Fruit fly (Drosophila melanogaster) whole organism, embryonic: ENCODE measurements around the gene ND-MNLL.

Experiments used
- BEAF-32 ChIP-seq: fragments of 200-800 bp; sonication (Bioruptor generic); optimal IDR thresholded peaks from 3 replicates; lab custom pipeline; 2017; ENCODE audit warnings: missing biosample characterization, missing genetic modification characterization, mild to moderate bottlenecking, moderate library complexity, missing genetic modification reagents
- CG11456 ChIP-seq: fragments of 200-800 bp; sonication (Bioruptor generic); IDR thresholded peaks from 3 replicates; pipeline ENCODE4 v1.3.6; 2022; ENCODE audit warnings: missing biosample characterization, missing genetic modification characterization
- CG16813 ChIP-seq: fragments of 200-800 bp; sonication (Bioruptor generic); IDR thresholded peaks from 3 replicates; pipeline ENCODE4 v1.3.6; 2022; ENCODE audit warnings: missing biosample characterization, missing genetic modification characterization; ENCODE audit not compliant: partially characterized antibody
- CG17186 ChIP-seq: fragments of 200-800 bp; sonication (Bioruptor generic); optimal IDR thresholded peaks from 3 replicates; lab custom pipeline; 2017; ENCODE audit warnings: missing biosample characterization, missing genetic modification reagents, missing genetic modification characterization
- CG2199 ChIP-seq: fragments of 200-800 bp; sonication (Bioruptor generic); IDR thresholded peaks from 3 replicates; pipeline ENCODE4 v1.3.6; 2022; ENCODE audit warnings: missing biosample characterization, missing genetic modification characterization
- CG2712 ChIP-seq: fragments of 200-800 bp; optimal IDR thresholded peaks from 3 replicates; lab custom pipeline; 2019; ENCODE audit warnings: missing biosample characterization, mild to moderate bottlenecking, missing genetic modification characterization, moderate library complexity
- CG2875 ChIP-seq: fragments of 200-800 bp; sonication (Bioruptor generic); optimal IDR thresholded peaks from 2 replicates; lab custom pipeline; 2017; ENCODE audit warnings: missing biosample characterization, mild to moderate bottlenecking, missing genetic modification characterization, missing genetic modification reagents
- CG30431 ChIP-seq: fragments of 200-800 bp; sonication (Bioruptor generic); optimal IDR thresholded peaks from 2 replicates; lab custom pipeline; 2017; ENCODE audit warnings: missing biosample characterization, missing genetic modification characterization
- CG31388 ChIP-seq: fragments of 200-800 bp; sonication (Bioruptor generic); optimal IDR thresholded peaks from 2 replicates; lab custom pipeline; 2016; ENCODE audit warnings: missing biosample characterization, missing genetic modification characterization
- CG3163 ChIP-seq: fragments of 200-800 bp; sonication (Bioruptor generic); optimal IDR thresholded peaks from 3 replicates; lab custom pipeline; 2016; ENCODE audit warnings: missing biosample characterization, missing genetic modification characterization
- CG34376 ChIP-seq: fragments of 200-800 bp; sonication (Bioruptor generic); optimal IDR thresholded peaks from 2 replicates; lab custom pipeline; 2018; ENCODE audit warnings: missing biosample characterization, mild to moderate bottlenecking, missing genetic modification characterization
- CG43689 ChIP-seq: fragments of 200-800 bp; sonication (Bioruptor generic); IDR thresholded peaks from 2 replicates; pipeline ENCODE4 v1.3.6; 2022; ENCODE audit warnings: missing biosample characterization, missing genetic modification characterization
- CG4730 ChIP-seq: fragments of 200-800 bp; sonication (Bioruptor generic); IDR thresholded peaks from 2 replicates; pipeline ENCODE4 v1.3.6; 2022; ENCODE audit warnings: missing biosample characterization, missing genetic modification characterization
- CG6254 ChIP-seq: fragments of 200-800 bp; sonication (Bioruptor generic); optimal IDR thresholded peaks from 3 replicates; lab custom pipeline; 2017; ENCODE audit warnings: mild to moderate bottlenecking, missing biosample characterization, missing genetic modification reagents, missing genetic modification characterization
- CG6272 ChIP-seq: fragments of 200-800 bp; sonication (Bioruptor generic); IDR thresholded peaks from 2 replicates; pipeline ENCODE4 v1.3.6; 2022; ENCODE audit warnings: missing biosample characterization, missing genetic modification characterization
- CG7271 ChIP-seq: fragments of 200-800 bp; sonication (Bioruptor generic); optimal IDR thresholded peaks from 2 replicates; lab custom pipeline; 2018; ENCODE audit warnings: missing biosample characterization, mild to moderate bottlenecking, missing genetic modification characterization, moderate library complexity
- CG8388 ChIP-seq: fragments of 200-800 bp; sonication (Bioruptor generic); optimal IDR thresholded peaks from 2 replicates; lab custom pipeline; 2019; ENCODE audit warnings: missing biosample characterization, mild to moderate bottlenecking, missing genetic modification characterization, moderate library complexity
- CG9437 ChIP-seq: fragments of 200-800 bp; sonication (Bioruptor generic); optimal IDR thresholded peaks from 2 replicates; lab custom pipeline; 2018; ENCODE audit warnings: missing biosample characterization, mild to moderate bottlenecking, missing genetic modification characterization
- CoRest ChIP-seq: fragments of 200-800 bp; sonication (Bioruptor generic); optimal IDR thresholded peaks from 3 replicates; lab custom pipeline; 2018; ENCODE audit warnings: missing biosample characterization, mild to moderate bottlenecking, missing genetic modification characterization, moderate library complexity
- D ChIP-seq, 2 experiments: fragments of 200-800 bp in 1 of 2; fragments of >200 bp in 1 of 2; sonication (Bioruptor generic) in 1 of 2; optimal IDR thresholded peaks; 2 replicates in 1 of 2; 3 replicates in 1 of 2; lab custom pipeline; 2017; ENCODE audit warnings: mild to moderate bottlenecking in 1 of 2, missing biosample characterization in 1 of 2, missing genetic modification characterization in 1 of 2, missing genetic modification reagents in 1 of 2
- Dip2 ChIP-seq: fragments of 200-800 bp; sonication (Bioruptor generic); IDR thresholded peaks from 2 replicates; pipeline ENCODE4 v1.3.6; 2022; ENCODE audit warnings: missing biosample characterization, missing genetic modification characterization
- H2.0 ChIP-seq: fragments of 200-800 bp; sonication (Bioruptor generic); IDR thresholded peaks from 2 replicates; pipeline ENCODE4 v1.3.6; 2022; ENCODE audit warnings: missing biosample characterization, missing genetic modification characterization
- Hand ChIP-seq: fragments of 200-800 bp; sonication (Bioruptor generic); optimal IDR thresholded peaks from 2 replicates; lab custom pipeline; 2017; ENCODE audit warnings: mild to moderate bottlenecking, missing biosample characterization, missing genetic modification reagents, missing genetic modification characterization
- Hr39 ChIP-seq: fragments of >200 bp; optimal IDR thresholded peaks from 2 replicates; lab custom pipeline; 2017
- Hsf ChIP-seq: fragments of 200-800 bp; sonication (Bioruptor generic); optimal IDR thresholded peaks from 3 replicates; lab custom pipeline; 2016; ENCODE audit warnings: missing biosample characterization, missing genetic modification characterization
- Neu2 ChIP-seq: fragments of 200-800 bp; sonication (Bioruptor generic); optimal IDR thresholded peaks from 3 replicates; lab custom pipeline; 2016; ENCODE audit warnings: missing biosample characterization, missing genetic modification characterization, borderline replicate concordance
- PHDP ChIP-seq: fragments of 200-800 bp; sonication (Bioruptor generic); optimal IDR thresholded peaks from 3 replicates; lab custom pipeline; 2018; ENCODE audit warnings: missing biosample characterization, mild to moderate bottlenecking, missing genetic modification characterization, moderate library complexity
- Poxn ChIP-seq: fragments of 200-800 bp; sonication (Bioruptor generic); IDR thresholded peaks from 2 replicates; pipeline ENCODE4 v1.3.6; 2022; ENCODE audit warnings: missing biosample characterization, missing genetic modification characterization
- Rx ChIP-seq: fragments of 200-800 bp; sonication (Bioruptor generic); IDR thresholded peaks from 2 replicates; pipeline ENCODE4 v1.3.6; 2022; ENCODE audit warnings: missing biosample characterization, missing genetic modification characterization
- Side ChIP-seq: fragments of 200-800 bp; sonication (Bioruptor generic); optimal IDR thresholded peaks from 2 replicates; lab custom pipeline; 2016; ENCODE audit warnings: missing biosample characterization, missing genetic modification characterization
- bigmax ChIP-seq: fragments of 200-800 bp; sonication (Bioruptor generic); optimal IDR thresholded peaks from 2 replicates; lab custom pipeline; 2018; ENCODE audit warnings: missing biosample characterization, mild to moderate bottlenecking, missing genetic modification characterization
- en ChIP-seq: fragments of 200-800 bp; sonication (Bioruptor generic); optimal IDR thresholded peaks from 2 replicates; lab custom pipeline; 2016; ENCODE audit warnings: missing biosample characterization, missing genetic modification characterization
- eve ChIP-seq, 2 experiments: fragments of >200 bp; optimal IDR thresholded peaks; 2 replicates each; lab custom pipeline; 2017; ENCODE audit warnings: missing biosample characterization in 2 of 2, missing genetic modification characterization in 2 of 2
- eyg ChIP-seq: fragments of 200-800 bp; sonication (Bioruptor generic); optimal IDR thresholded peaks from 3 replicates; lab custom pipeline; 2016; ENCODE audit warnings: missing biosample characterization, missing genetic modification characterization
- grn ChIP-seq: fragments of 200-800 bp; sonication (Bioruptor generic); optimal IDR thresholded peaks from 3 replicates; lab custom pipeline; 2017; ENCODE audit warnings: missing biosample characterization, missing genetic modification characterization
- hbn ChIP-seq: fragments of 200-800 bp; sonication (Bioruptor generic); IDR thresholded peaks from 2 replicates; pipeline ENCODE4 v1.3.6; 2022; ENCODE audit warnings: missing biosample characterization, missing genetic modification characterization; ENCODE audit not compliant: partially characterized antibody
- kay ChIP-seq: fragments of 200-800 bp; sonication (Bioruptor generic); optimal IDR thresholded peaks from 2 replicates; lab custom pipeline; 2016; ENCODE audit warnings: missing biosample characterization, missing genetic modification characterization
- klu ChIP-seq: fragments of 200-800 bp; sonication (Bioruptor generic); IDR thresholded peaks from 2 replicates; pipeline ENCODE4 v1.3.6; 2022; ENCODE audit warnings: missing biosample characterization, missing genetic modification characterization
- lmd ChIP-seq: fragments of 200-800 bp; sonication (Bioruptor generic); IDR thresholded peaks from 2 replicates; pipeline ENCODE4 v1.3.6; 2022; ENCODE audit warnings: missing biosample characterization, missing genetic modification characterization
- pita ChIP-seq: fragments of 200-800 bp; sonication (Bioruptor generic); optimal IDR thresholded peaks from 2 replicates; lab custom pipeline; 2017; ENCODE audit warnings: missing biosample characterization, mild to moderate bottlenecking, missing genetic modification characterization
- pnt ChIP-seq: fragments of 200-800 bp; sonication (Bioruptor generic); optimal IDR thresholded peaks from 3 replicates; lab custom pipeline; 2016; ENCODE audit warnings: missing biosample characterization, missing genetic modification characterization
- ro ChIP-seq: fragments of 200-800 bp; sonication (Bioruptor generic); IDR thresholded peaks from 2 replicates; pipeline ENCODE4 v1.3.6; 2022; ENCODE audit warnings: missing biosample characterization, missing genetic modification characterization
- run ChIP-seq: fragments of 200-800 bp; sonication (Bioruptor generic); optimal IDR thresholded peaks from 3 replicates; lab custom pipeline; 2018; ENCODE audit warnings: missing biosample characterization, mild to moderate bottlenecking, missing genetic modification characterization
- sd ChIP-seq: fragments of 200-800 bp; sonication (Bioruptor generic); optimal IDR thresholded peaks from 3 replicates; lab custom pipeline; 2018; ENCODE audit warnings: missing biosample characterization, mild to moderate bottlenecking, missing genetic modification characterization, moderate library complexity
- slbo ChIP-seq: fragments of 200-800 bp; sonication (Bioruptor generic); IDR thresholded peaks from 2 replicates; pipeline ENCODE4 v1.3.6; 2022; ENCODE audit warnings: missing biosample characterization, missing genetic modification characterization
- sob ChIP-seq: fragments of 200-800 bp; sonication (Bioruptor generic); IDR thresholded peaks from 2 replicates; pipeline ENCODE4 v1.3.6; 2022; ENCODE audit warnings: missing biosample characterization, missing genetic modification characterization
- tna ChIP-seq: fragments of 200-800 bp; sonication (Bioruptor generic); IDR thresholded peaks from 2 replicates; pipeline ENCODE4 v1.3.6; 2022; ENCODE audit warnings: missing biosample characterization, missing genetic modification characterization; ENCODE audit not compliant: partially characterized antibody
- vvl ChIP-seq: fragments of 200-800 bp; sonication (Bioruptor generic); IDR thresholded peaks from 2 replicates; pipeline ENCODE4 v1.3.6; 2022; ENCODE audit warnings: missing biosample characterization, missing genetic modification characterization
- zf30C ChIP-seq: fragments of 200-800 bp; sonication (Bioruptor generic); optimal IDR thresholded peaks from 3 replicates; lab custom pipeline; 2018; ENCODE audit warnings: missing biosample characterization, mild to moderate bottlenecking, missing genetic modification characterization

The ND-MNLL gene

dm6 chrX:7933210-7933915 lies 39.8 kb upstream of the ND-MNLL start, which contains the start of the genes Dhdds and RpS14a (continued):
- TF ChIP-seq CG2875 (GFP tag; lab: Kevin White, UChicago) (peak; percentile 21), sob (GFP tag; lab: Robert Waterston, UW) (no peak), pnt (GFP tag; lab: Kevin White, UChicago) (no peak), Poxn (GFP tag; lab: Robert Waterston, UW) (no peak), BEAF-32 (peak; percentile 98), eve (GFP tag; optimal IDR thresholded peaks at IDR 0.05; lab: Kevin White, UChicago) (no peak), CG31388 (GFP tag; lab: Kevin White, UChicago) (no peak), run (tag; lab: Kevin White, UChicago) (no peak), CG17186 (GFP tag; lab: Kevin White, UChicago) (peak; percentile 61), Side (peak; percentile 45), CG8388 (peak; percentile 45), CG30431 (GFP tag; lab: Kevin White, UChicago) (peak; percentile 20), Hr39 (no peak), klu (GFP tag; lab: Robert Waterston, UW) (no peak; the same call in 1 of the 2 replicates), en (peak; percentile 15), Hand (GFP tag; lab: Kevin White, UChicago) (no peak), CG9437 (GFP tag; lab: Kevin White, UChicago) (peak; percentile 71), bigmax (no peak), sd (tag; lab: Kevin White, UChicago) (peak; percentile 9), CG34376 (GFP tag; lab: Kevin White, UChicago) (peak; percentile 82), tna (GFP tag; lab: Robert Waterston, UW) (peak; percentile 35; the same call in 1 of the 2 replicates), CG2712 (tag; lab: Kevin White, UChicago) (peak; percentile 66), Rx (GFP tag; lab: Robert Waterston, UW) (peak; percentile 11; the same call in 1 of the 2 replicates), CG11456 (GFP tag; lab: Robert Waterston, UW) (peak; percentile 52; the same call in 1 of the 3 replicates), vvl (peak; percentile 17; the same call in 1 of the 2 replicates), CG43689 (no peak), Hsf (GFP tag; lab: Kevin White, UChicago) (peak; percentile 54), CG2199 (no peak), grn (GFP tag; lab: Kevin White, UChicago) (peak; percentile 5), eyg (GFP tag; lab: Kevin White, UChicago) (peak; percentile 50), lmd (GFP tag; lab: Robert Waterston, UW) (no peak), PHDP (peak; percentile 64), CG16813 (peak; percentile 83), Neu2 (GFP tag; lab: Kevin White, UChicago) (no peak), ro (GFP tag; lab: Robert Waterston, UW) (no peak), H2.0 (GFP tag; lab: Robert Waterston, UW) (no peak), CG4730 (GFP tag; lab: Robert Waterston, UW) (no peak), D (optimal IDR thresholded peaks at IDR 0.05; lab: Kevin White, UChicago) (no peak), D (GFP tag; optimal IDR thresholded peaks at IDR 0.05; lab: Kevin White, UChicago) (peak; percentile 62), CG3163 (no peak), hbn (GFP tag; lab: Robert Waterston, UW) (peak; percentile 65; the same call in 1 of the 2 replicates), pita (GFP tag; lab: Kevin White, UChicago) (peak; percentile 86), CG6254 (GFP tag; lab: Kevin White, UChicago) (no peak), CG7271 (peak; percentile 80), kay (GFP tag; lab: Kevin White, UChicago) (no peak), CG6272 (0 out of 2 replicates have a peak, but pooled peaks have one; percentile 13), slbo (GFP tag; lab: Robert Waterston, UW) (no peak; the same call in 1 of the 2 replicates), CoRest (tag; lab: Kevin White, UChicago) (peak; percentile 47), Dip2 (GFP tag; lab: Robert Waterston, UW) (no peak), zf30C (GFP tag; lab: Kevin White, UChicago) (no peak)
